Worm (Caenorhabditis elegans) whole organism, young adult: ENCODE measurements around the gene F46E10.3.

Source experiments
- C17E4.6 ChIP-seq: fragments of 200-800 bp; sonication (Bioruptor generic); IDR thresholded peaks from 2 replicates; pipeline ENCODE4 v1.3.6; 2022; ENCODE audit warnings: missing genetic modification reagents, missing genetic modification characterization, missing compliant biosample characterization
- F22D6.2 ChIP-seq: sonication (generic microtip); optimal IDR thresholded peaks from 2 replicates; lab custom pipeline; 2016; ENCODE audit warnings: mild to moderate bottlenecking, missing genetic modification characterization, missing compliant biosample characterization
- F49E8.2 ChIP-seq: sonication (generic microtip); optimal IDR thresholded peaks from 3 replicates; lab custom pipeline; 2017; ENCODE audit warnings: missing genetic modification characterization, mild to moderate bottlenecking, missing compliant biosample characterization, antibody characterized with exemption, moderate library complexity; ENCODE audit not compliant: insufficient read depth
- ceh-91 ChIP-seq: fragments of 200-800 bp; sonication (Bioruptor generic); IDR thresholded peaks from 2 replicates; pipeline ENCODE4 v1.3.6; 2022; ENCODE audit warnings: missing genetic modification reagents, missing genetic modification characterization, missing compliant biosample characterization
- efl-1 ChIP-seq: fragments of 150-350 bp; optimal IDR thresholded peaks from 2 replicates; lab custom pipeline; 2014; ENCODE audit warnings: missing biosample characterization, missing genetic modification reagents, missing genetic modification characterization
- gei-17 ChIP-seq: fragments of 200-800 bp; sonication (Bioruptor generic); optimal IDR thresholded peaks from 2 replicates; lab custom pipeline; 2018; ENCODE audit warnings: mild to moderate bottlenecking, missing genetic modification characterization, missing compliant biosample characterization
- hmg-20 ChIP-seq: fragments of 200-800 bp; sonication (Bioruptor generic); IDR thresholded peaks from 2 replicates; pipeline ENCODE4 v1.3.6; 2022; ENCODE audit warnings: missing genetic modification reagents, missing genetic modification characterization, missing compliant biosample characterization
- madf-8 ChIP-seq: fragments of 200-800 bp; sonication (Bioruptor generic); conservative IDR thresholded peaks from 2 replicates; pipeline ENCODE4 v1.3.6; 2022; ENCODE audit warnings: missing genetic modification reagents, missing genetic modification characterization, missing compliant biosample characterization
- nhr-27 ChIP-seq: fragments of 200-800 bp; sonication (Bioruptor generic); optimal IDR thresholded peaks from 2 replicates; lab custom pipeline; 2018; ENCODE audit warnings: mild to moderate bottlenecking, missing genetic modification characterization, moderate library complexity, missing compliant biosample characterization
- nhr-80 ChIP-seq: sonication (generic microtip); optimal IDR thresholded peaks from 2 replicates; lab custom pipeline; 2016; ENCODE audit warnings: missing genetic modification characterization, missing compliant biosample characterization
- rec-8 ChIP-seq, 2 experiments: sonication (generic microtip); optimal IDR thresholded peaks; 2 replicates each; lab custom pipeline; 2016; ENCODE audit warnings: mild to moderate bottlenecking in 2 of 2, missing genetic modification characterization in 2 of 2, missing genetic modification reagents in 2 of 2, missing genotype in 2 of 2, missing biosample characterization in 1 of 2, missing compliant biosample characterization in 1 of 2, moderate library complexity in 1 of 2
- snpc-3.4 ChIP-seq: sonication (generic microtip); optimal IDR thresholded peaks from 2 replicates; lab custom pipeline; 2017; ENCODE audit warnings: missing genetic modification characterization, mild to moderate bottlenecking, missing compliant biosample characterization, antibody characterized with exemption, moderate library complexity, missing genotype, missing genetic modification reagents
- tbx-9 ChIP-seq: sonication (generic microtip); optimal IDR thresholded peaks from 2 replicates; lab custom pipeline; 2016; ENCODE audit warnings: borderline replicate concordance, missing genetic modification characterization, inconsistent platforms, missing compliant biosample characterization
- zim-3 ChIP-seq: sonication (generic microtip); optimal IDR thresholded peaks from 2 replicates; lab custom pipeline; 2017; ENCODE audit warnings: mild to moderate bottlenecking, missing genetic modification characterization, moderate library complexity, missing compliant biosample characterization
- ztf-28 ChIP-seq: fragments of 200-800 bp; sonication (Bioruptor generic); IDR thresholded peaks from 2 replicates; pipeline ENCODE4 v1.3.6; 2022; ENCODE audit warnings: missing genetic modification reagents, missing genetic modification characterization, missing compliant biosample characterization

The F46E10.3 gene

DNA sequence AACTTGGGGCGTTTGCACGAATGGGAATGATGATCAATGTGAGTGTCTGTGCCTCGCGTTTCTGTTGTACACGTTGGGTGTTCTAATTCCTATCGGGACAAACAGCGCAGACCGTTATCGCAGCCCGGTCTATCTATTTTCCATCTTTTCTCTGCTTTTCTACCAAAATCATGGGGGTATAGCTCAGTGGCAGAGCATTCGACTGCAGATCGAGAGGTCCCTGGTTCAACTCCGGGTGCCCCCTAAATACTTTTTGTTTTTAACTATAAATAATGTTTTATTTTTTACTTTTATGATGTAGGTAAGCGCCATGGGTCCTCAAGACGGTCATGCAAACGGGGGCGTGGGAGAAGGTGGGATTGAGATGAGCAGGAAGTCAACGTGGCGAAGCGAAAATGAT, 41.5 kb downstream of the F46E10.3 start (continued):
- TF ChIP-seq snpc-3.4 = peak; percentile 40

ce11 chrV:6561592-6561991, 43.5 kb downstream of the F46E10.3 start, which contains the start of gene spp-19:
Gene spp-19 (minus strand): TSS chrV:6561692.
- no peak for TF ChIP-seq nhr-27 (tag; lab: Kevin White, UChicago)
- TF ChIP-seq snpc-3.4 = no peak
- TF ChIP-seq tbx-9 (tag; lab: Kevin White, UChicago) = no peak
- no peak for TF ChIP-seq gei-17
- no peak for TF ChIP-seq F49E8.2 (tag; lab: Kevin White, UChicago)
- TF ChIP-seq ztf-28 (GFP tag; lab: Robert Waterston, UW) = no peak
- TF ChIP-seq madf-8 = no peak
- TF ChIP-seq zim-3 (tag; lab: Kevin White, UChicago) = no peak
- TF ChIP-seq rec-8 (tag; optimal IDR thresholded peaks at IDR 0.05; lab: Kevin White, UChicago) = no peak

DNA sequence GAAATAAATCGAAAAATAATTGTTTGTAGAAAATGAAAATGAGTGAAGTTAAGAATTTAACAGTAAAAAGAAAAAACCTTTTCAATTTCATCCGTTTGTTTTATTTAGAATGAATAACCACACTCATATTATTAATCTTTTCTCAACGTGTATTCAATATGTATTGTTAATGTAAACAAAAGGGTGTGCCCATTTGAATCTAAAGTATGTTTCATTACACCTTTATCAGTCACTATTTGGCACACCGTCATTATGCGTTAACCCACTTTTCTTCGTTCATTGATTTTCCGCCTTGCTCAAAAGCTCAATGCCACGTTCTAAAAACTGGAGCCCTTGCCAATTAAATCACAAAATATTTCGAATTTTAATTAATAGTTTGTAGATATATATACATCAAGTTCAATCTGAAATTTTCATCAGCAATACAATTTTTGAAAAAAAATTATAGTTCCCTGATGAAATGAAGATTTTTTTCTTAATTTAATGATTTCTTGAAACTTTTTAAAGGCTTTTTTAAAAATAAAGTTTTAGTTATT, 47.8 kb downstream of the F46E10.3 start, which contains the start of gene K04A8.1:
TSS of gene K04A8.1 (plus strand) at position 486 of the 536 bp plus-strand sequence.
- no peak for TF ChIP-seq ceh-91
- TF ChIP-seq C17E4.6 = no peak
- TF ChIP-seq nhr-80 (tag; lab: Kevin White, UChicago) = peak; percentile 44
- no peak for TF ChIP-seq efl-1 (GFP tag; lab: Kevin White, UChicago)
- no peak for TF ChIP-seq F22D6.2 (tag; lab: Kevin White, UChicago)
- no peak for TF ChIP-seq hmg-20 (GFP tag; lab: Robert Waterston, UW)
